Fruit fly (Drosophila melanogaster): ENCODE results near the gene t.

t gene

DNA sequence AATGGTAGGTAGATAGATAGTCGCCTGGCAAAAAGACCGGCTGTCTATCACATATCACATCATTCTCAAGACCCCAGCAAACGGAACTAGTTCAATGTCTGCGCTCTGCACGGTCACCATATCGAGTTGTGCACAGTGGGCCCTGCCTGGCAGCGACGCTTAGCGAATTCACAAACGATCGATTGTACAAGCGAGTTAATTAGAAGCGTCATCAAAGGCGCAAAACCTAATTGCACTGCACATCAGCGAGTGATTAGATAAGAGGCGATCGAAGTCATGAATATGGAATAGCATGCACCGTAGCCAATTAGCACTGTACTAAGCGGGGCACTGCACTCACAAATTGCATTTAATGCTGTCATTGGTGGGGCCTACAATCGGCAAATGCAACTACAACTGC lies 2.6 kb downstream of the t start:
- TF ChIP-seq Ada2b (GFP tag; IDR thresholded peaks at IDR 0.05) (peak; percentile 26; the same call in 1 of the 2 replicates), dysf (GFP tag; IDR thresholded peaks at IDR 0.05) (peak; percentile 45; the same call in 1 of the 3 replicates), CHES-1-like (GFP tag; optimal IDR thresholded peaks at IDR 0.05) (no peak), CG6254 (GFP tag; optimal IDR thresholded peaks at IDR 0.05) (no peak), CG3726 (GFP tag; IDR thresholded peaks at IDR 0.05) (no peak), CG42726 (GFP tag; IDR thresholded peaks at IDR 0.05; ENCODE audit: partially characterized antibody) (no peak), sens (GFP tag) (peak; percentile 54), hb (GFP tag; IDR thresholded peaks at IDR 0.05; ENCODE audit: partially characterized antibody) (no peak), CG7928 (GFP tag; optimal IDR thresholded peaks at IDR 0.05) (no peak), Ptx1 (GFP tag; IDR thresholded peaks at IDR 0.05) (peak; percentile 40; the same call in 1 of the 2 replicates), dmrt11E (tag; optimal IDR thresholded peaks at IDR 0.05) (peak; percentile 33), CG5180 (GFP tag; optimal IDR thresholded peaks at IDR 0.05) (no peak), CG31441 (GFP tag; IDR thresholded peaks at IDR 0.05) (peak; percentile 16; the same call in 1 of the 2 replicates), otp (GFP tag; IDR thresholded peaks at IDR 0.05) (0 out of 3 replicates have a peak, but pooled peaks have one; percentile 25), unpg (GFP tag; optimal IDR thresholded peaks at IDR 0.05) (peak; percentile 6), bab2 (GFP tag; optimal IDR thresholded peaks at IDR 0.05) (peak; percentile 13), ftz-f1 (GFP tag; optimal IDR thresholded peaks at IDR 0.05) (no peak), vvl (GFP tag; IDR thresholded peaks at IDR 0.05) (0 out of 2 replicates have a peak, but pooled peaks have one; percentile 17), CG1024 (GFP tag; IDR thresholded peaks at IDR 0.05) (0 out of 2 replicates have a peak, but pooled peaks have one; percentile 51), lmd (GFP tag; IDR thresholded peaks at IDR 0.05) (peak; percentile 55), CG4424 (GFP tag; optimal IDR thresholded peaks at IDR 0.05) (peak; percentile 1), zen2 (GFP tag; IDR thresholded peaks at IDR 0.05; ENCODE audit: partially characterized antibody) (no peak), CG8290 (GFP tag; optimal IDR thresholded peaks at IDR 0.05) (no peak), CG8290 (tag; optimal IDR thresholded peaks at IDR 0.05) (no peak), bcd (GFP tag; optimal IDR thresholded peaks at IDR 0.05) (no peak), CG1603 (tag; optimal IDR thresholded peaks at IDR 0.05) (peak; percentile 64), lilli (GFP tag; optimal IDR thresholded peaks at IDR 0.05) (no peak), sisA (GFP tag; IDR thresholded peaks at IDR 0.05) (0 out of 2 replicates have a peak, but pooled peaks have one; percentile 4), lab (GFP tag; optimal IDR thresholded peaks at IDR 0.05) (no peak), CG14050 (GFP tag; IDR thresholded peaks at IDR 0.05) (no peak), CG4617 (GFP tag; optimal IDR thresholded peaks at IDR 0.05; ENCODE audit: borderline replicate concordance) (no peak), CG16863 (GFP tag; optimal IDR thresholded peaks at IDR 0.05) (peak; percentile 2), CG13287 (GFP tag; IDR thresholded peaks at IDR 0.05; ENCODE audit: partially characterized antibody) (no peak), pnt (GFP tag; optimal IDR thresholded peaks at IDR 0.05) (peak; percentile 15), sc (optimal IDR thresholded peaks at IDR 0.05) (no peak), sc (GFP tag; optimal IDR thresholded peaks at IDR 0.05) (no peak), br (optimal IDR thresholded peaks at IDR 0.05) (no peak), hbn (GFP tag; IDR thresholded peaks at IDR 0.05; ENCODE audit: partially characterized antibody) (no peak), Sox100B (GFP tag; optimal IDR thresholded peaks at IDR 0.05) (no peak), pan (optimal IDR thresholded peaks at IDR 0.05) (no peak), pan (GFP tag; optimal IDR thresholded peaks at IDR 0.05 in 1 of 2, IDR thresholded peaks at IDR 0.05 in 1 of 2) (peak in 1 of 2 experiments; percentile 13), gro (GFP tag; optimal IDR thresholded peaks at IDR 0.05) (no peak), CG4360 (GFP tag; IDR thresholded peaks at IDR 0.05) (no peak), Med (GFP tag) (peak; percentile 81), Trl (optimal IDR thresholded peaks at IDR 0.05) (no peak), Trl (GFP tag; optimal IDR thresholded peaks at IDR 0.05) (no peak), zen (tag; optimal IDR thresholded peaks at IDR 0.05) (peak; percentile 10), CG3995 (GFP tag; optimal IDR thresholded peaks at IDR 0.05) (no peak), gsb (GFP tag; IDR thresholded peaks at IDR 0.05) (no peak), CG11695 (GFP tag; IDR thresholded peaks at IDR 0.05) (no peak), ara (GFP tag; IDR thresholded peaks at IDR 0.05) (peak; percentile 55; the same call in 1 of the 2 replicates), Fer1 (GFP tag; optimal IDR thresholded peaks at IDR 0.05) (no peak), CG3163 (GFP tag; optimal IDR thresholded peaks at IDR 0.05) (no peak)

All from whole organism, embryonic.